Fruit fly (Drosophila melanogaster) S2 (cell line): ENCODE measurements around the gene COX6B.

Experiments used
- CG8478 ChIP-seq: fragments of >200 bp; optimal IDR thresholded peaks from 2 replicates; lab custom pipeline; 2018
- CTCF ChIP-seq, 2 experiments: fragments of >200 bp; optimal IDR thresholded peaks; 2 replicates each; lab custom pipeline; 2018

- TF ChIP-seq CG8478 (lab: Kevin White, UChicago) (no peak), CTCF (optimal IDR thresholded peaks at IDR 0.05; lab: Kevin White, UChicago) (no peak)
These were observed 31.1 kb downstream of the COX6B start, which contains the start of gene meso18E for dm6 chrX:19712898-19713627.
